Fruit fly (Drosophila melanogaster): Measurements from ENCODE around the gene Mkp.
A peak's percentile ranks its signal among the peaks of the same experiment; 100 is the strongest.

Mkp gene

dm6 chr3L:205723-206284, 21.5 kb upstream of the Mkp start, which contains the start of the genes Gk1 and CG13876 (continued):
- TF ChIP-seq D19A (tag; optimal IDR thresholded peaks at IDR 0.05) (peak; percentile 95), CG9932 (GFP tag; IDR thresholded peaks at IDR 0.05) (peak; percentile 91), E2f1 (GFP tag; IDR thresholded peaks at IDR 0.05) (peak; percentile 93), hkb (optimal IDR thresholded peaks at IDR 0.05) (no peak), hkb (GFP tag; IDR thresholded peaks at IDR 0.05) (peak; percentile 96), Sox102F (GFP tag; optimal IDR thresholded peaks at IDR 0.05) (peak; percentile 97), CG17359 (tag; optimal IDR thresholded peaks at IDR 0.05) (peak; percentile 96), phol (tag; optimal IDR thresholded peaks at IDR 0.05) (peak; percentile 96), CG17568 (GFP tag; optimal IDR thresholded peaks at IDR 0.05) (no peak), gro (GFP tag; optimal IDR thresholded peaks at IDR 0.05) (peak; percentile 51), CG14667 (GFP tag; IDR thresholded peaks at IDR 0.05) (peak; percentile 84), Drgx (GFP tag; IDR thresholded peaks at IDR 0.05) (peak; percentile 97), CG10979 (tag; optimal IDR thresholded peaks at IDR 0.05) (peak; percentile 96), CG42726 (GFP tag; IDR thresholded peaks at IDR 0.05; ENCODE audit: partially characterized antibody) (no peak), CG11696 (GFP tag; IDR thresholded peaks at IDR 0.05) (peak; percentile 88), CG2129 (GFP tag; IDR thresholded peaks at IDR 0.05; ENCODE audit: partially characterized antibody) (no peak), sens (GFP tag) (no peak), Dip3 (GFP tag; optimal IDR thresholded peaks at IDR 0.05) (peak; percentile 45), Hr51 (GFP tag; optimal IDR thresholded peaks at IDR 0.05) (peak; percentile 39 to 98), YL-1 (GFP tag; optimal IDR thresholded peaks at IDR 0.05) (peak; percentile 91), Mes4 (GFP tag; optimal IDR thresholded peaks at IDR 0.05) (no peak), fd3F (GFP tag; optimal IDR thresholded peaks at IDR 0.05) (peak; percentile 93), Camta (GFP tag; optimal IDR thresholded peaks at IDR 0.05) (peak; percentile 44), lbe (GFP tag; optimal IDR thresholded peaks at IDR 0.05) (peak; percentile 93), sug (tag; optimal IDR thresholded peaks at IDR 0.05) (peak; percentile 96), grau (tag; optimal IDR thresholded peaks at IDR 0.05) (peak; percentile 96), CG4617 (GFP tag; optimal IDR thresholded peaks at IDR 0.05; ENCODE audit: borderline replicate concordance) (peak; percentile 70), pros (GFP tag; optimal IDR thresholded peaks at IDR 0.05) (peak; percentile 67), CG15479 (GFP tag; optimal IDR thresholded peaks at IDR 0.05) (peak; percentile 82), nmo (GFP tag; optimal IDR thresholded peaks at IDR 0.05) (peak; percentile 97), CG12744 (GFP tag; optimal IDR thresholded peaks at IDR 0.05) (peak; percentile 62), CG9215 (GFP tag; IDR thresholded peaks at IDR 0.05) (peak; percentile 81), CG14860 (GFP tag; IDR thresholded peaks at IDR 0.05; ENCODE audit: partially characterized antibody) (no peak)

dm6 chr3L:203536-204135, 19.3 kb upstream of the Mkp start, which contains the start of gene NitFhit:
NitFhit (plus strand) TSS chr3L:203730.
- TF ChIP-seq cad (GFP tag; optimal IDR thresholded peaks at IDR 0.05) (no peak), CG3838 (GFP tag; optimal IDR thresholded peaks at IDR 0.05) (no peak), emc (GFP tag; optimal IDR thresholded peaks at IDR 0.05) (no peak), Camta (GFP tag; optimal IDR thresholded peaks at IDR 0.05) (no peak), CG7987 (GFP tag; optimal IDR thresholded peaks at IDR 0.05) (no peak), CG6765 (GFP tag; optimal IDR thresholded peaks at IDR 0.05) (no peak), CG14014 (GFP tag; IDR thresholded peaks at IDR 0.05) (no peak), CHES-1-like (GFP tag; optimal IDR thresholded peaks at IDR 0.05) (peak; percentile 5), CG17385 (GFP tag; optimal IDR thresholded peaks at IDR 0.05) (no peak), Dip3 (GFP tag; optimal IDR thresholded peaks at IDR 0.05) (no peak), Neu2 (GFP tag; optimal IDR thresholded peaks at IDR 0.05; ENCODE audit: borderline replicate concordance) (no peak), CG9437 (GFP tag; optimal IDR thresholded peaks at IDR 0.05) (peak; percentile 96), Gsc (GFP tag; IDR thresholded peaks at IDR 0.05) (no peak), CG12942 (GFP tag; optimal IDR thresholded peaks at IDR 0.05) (no peak), CG3163 (GFP tag; optimal IDR thresholded peaks at IDR 0.05) (no peak), caup (GFP tag; optimal IDR thresholded peaks at IDR 0.05; ENCODE audit: severe bottlenecking) (no peak), CTCF (GFP tag; optimal IDR thresholded peaks at IDR 0.05) (no peak), CG10366 (GFP tag; IDR thresholded peaks at IDR 0.05) (no peak), dmrt99B (tag; optimal IDR thresholded peaks at IDR 0.05) (no peak), CG3281 (GFP tag; optimal IDR thresholded peaks at IDR 0.05) (no peak), CG4617 (GFP tag; optimal IDR thresholded peaks at IDR 0.05; ENCODE audit: borderline replicate concordance) (peak; percentile 34)

All from whole organism, embryonic.